Fruit fly (Drosophila melanogaster): ENCODE results near the gene CG7264.

CG7264 gene

DNA sequence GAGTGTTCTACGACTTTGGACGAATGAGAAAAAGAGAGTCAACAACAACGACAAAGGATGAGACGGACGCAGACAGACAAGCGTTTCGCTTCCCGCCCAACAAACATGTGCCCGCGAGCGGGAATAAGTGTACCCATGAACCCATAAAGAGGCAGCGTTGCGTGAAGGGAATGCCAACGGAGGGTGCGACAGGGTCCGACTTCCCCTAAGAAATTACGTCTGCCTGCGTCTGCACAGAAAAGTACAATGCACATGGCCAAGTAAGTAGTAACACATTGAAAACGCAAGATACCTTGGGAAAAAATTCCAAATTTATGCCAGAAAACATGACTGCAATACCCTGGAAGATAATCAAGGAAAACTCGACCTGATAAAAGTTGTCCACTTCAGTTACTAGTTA lies 2.4 kb downstream of the CG7264 start:
- TF ChIP-seq CG7045 (GFP tag; optimal IDR thresholded peaks at IDR 0.05) (no peak), ovo (GFP tag; optimal IDR thresholded peaks at IDR 0.05) (no peak), CG7101 (tag; optimal IDR thresholded peaks at IDR 0.05) (no peak), CG5204 (GFP tag; optimal IDR thresholded peaks at IDR 0.05) (no peak), tj (GFP tag; optimal IDR thresholded peaks at IDR 0.05) (no peak), toe (GFP tag; optimal IDR thresholded peaks at IDR 0.05) (no peak), pad (GFP tag; optimal IDR thresholded peaks at IDR 0.05) (no peak), cic (GFP tag; optimal IDR thresholded peaks at IDR 0.05) (no peak)

DNA sequence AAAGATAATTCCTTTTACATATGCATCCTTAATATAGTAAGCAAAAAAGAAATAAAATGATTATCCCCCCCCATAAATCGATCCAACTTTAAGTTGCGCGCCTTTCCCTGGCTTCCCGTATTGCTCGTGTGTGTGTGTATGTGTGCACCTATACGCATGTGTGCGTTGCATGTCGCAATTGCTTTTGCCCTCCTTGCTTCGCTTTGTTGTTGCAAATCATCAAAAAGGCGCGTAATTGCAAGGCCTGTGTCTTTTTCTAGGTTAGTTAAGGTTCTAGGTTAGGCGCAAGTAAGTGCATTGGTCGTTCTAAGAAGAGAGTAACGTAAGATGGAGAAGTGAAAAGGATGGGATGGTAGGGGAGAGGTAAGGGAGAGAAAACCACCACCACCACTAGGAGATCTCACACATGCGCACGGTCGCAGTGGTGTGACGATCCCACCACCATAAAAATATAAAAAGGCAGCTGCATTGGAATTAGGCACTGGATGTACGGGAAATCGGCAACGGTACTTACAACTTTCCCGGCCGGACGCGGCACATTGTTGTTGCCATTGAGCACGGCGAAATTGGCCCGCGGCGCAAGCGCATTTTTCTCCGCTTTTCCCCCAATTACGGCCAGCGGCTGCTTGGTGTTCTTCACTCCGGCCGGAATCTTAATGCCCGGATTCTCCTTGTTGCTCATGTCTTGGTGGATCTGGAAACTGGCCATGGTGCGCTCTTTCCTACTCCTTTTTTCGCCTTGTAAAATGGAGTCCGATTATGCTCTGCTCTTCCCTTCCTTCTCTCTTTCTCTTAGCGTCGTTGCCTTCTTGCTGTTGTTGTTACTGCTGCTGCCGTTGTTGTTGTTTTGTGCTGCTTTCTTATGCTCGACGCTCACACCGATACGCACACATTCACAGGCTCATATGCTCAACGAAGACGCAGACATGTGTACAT lies 3.8 kb downstream of the CG7264 start:
- TF ChIP-seq pad (GFP tag; optimal IDR thresholded peaks at IDR 0.05) = peak; percentile 7
- TF ChIP-seq CG11617 (GFP tag; optimal IDR thresholded peaks at IDR 0.05) = no peak

DNA sequence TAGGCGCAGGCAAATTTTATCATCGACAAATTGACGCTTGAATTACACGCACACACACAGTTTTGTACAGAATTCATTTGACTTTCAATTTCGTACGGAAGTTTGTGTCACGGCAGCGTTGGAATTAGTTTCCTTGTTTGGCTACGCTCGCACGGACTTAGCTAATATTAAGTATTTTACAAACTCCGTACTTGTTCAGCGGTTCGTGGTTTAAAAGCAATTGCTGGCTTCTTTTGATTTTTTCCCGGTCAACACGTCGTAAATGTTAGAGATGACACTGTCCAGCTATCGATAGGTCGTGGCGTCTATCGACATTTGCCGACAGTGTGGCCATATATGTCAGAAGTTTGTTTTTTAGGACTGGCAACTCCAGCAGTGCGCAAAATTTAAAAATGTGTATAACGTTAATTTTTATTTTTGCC lies 4.5 kb downstream of the CG7264 start, which contains the start of gene CycA:
CycA (minus strand) TSS at position 283 of the 422 bp plus-strand sequence.
- TF ChIP-seq CG14711 (tag; optimal IDR thresholded peaks at IDR 0.05) (no peak), CG7045 (GFP tag; optimal IDR thresholded peaks at IDR 0.05) (no peak), CG7101 (tag; optimal IDR thresholded peaks at IDR 0.05) (no peak), pad (GFP tag; optimal IDR thresholded peaks at IDR 0.05) (no peak), bab1 (GFP tag; optimal IDR thresholded peaks at IDR 0.05) (peak; percentile 31), kay (GFP tag; ENCODE audit: borderline replicate concordance) (no peak), toe (GFP tag; optimal IDR thresholded peaks at IDR 0.05) (no peak)

DNA sequence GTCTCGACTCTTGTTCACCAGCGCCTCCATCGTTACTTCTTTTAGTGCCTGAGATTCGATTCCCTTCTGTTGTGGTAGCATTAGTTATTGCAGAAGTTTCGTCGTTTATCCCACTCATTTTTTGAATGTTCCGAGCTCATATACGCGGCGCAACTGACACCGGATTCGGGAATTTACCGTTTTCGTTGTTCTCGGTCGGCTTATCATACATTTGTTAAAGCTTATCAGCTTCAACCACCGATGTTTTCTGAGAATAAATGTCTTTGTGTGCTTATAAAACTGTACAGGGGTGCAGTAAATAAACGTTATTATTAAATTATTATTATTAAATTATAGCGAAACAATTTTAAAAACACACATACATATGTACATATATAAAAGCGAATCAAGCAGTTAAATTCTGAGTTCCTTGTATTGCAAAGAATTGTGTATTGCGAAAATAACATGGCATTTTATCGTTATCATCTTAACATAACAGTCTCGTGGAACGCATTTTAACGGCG lies 7.8 kb downstream of the CG7264 start, which contains the start of gene CG43064:
CG43064 (minus strand) TSS at position 147 of the 503 bp plus-strand sequence.
- TF ChIP-seq CG12768 (GFP tag; optimal IDR thresholded peaks at IDR 0.05) (no peak), CG11617 (GFP tag; optimal IDR thresholded peaks at IDR 0.05) (no peak), CG7045 (GFP tag; optimal IDR thresholded peaks at IDR 0.05) (no peak), kay (GFP tag; ENCODE audit: borderline replicate concordance) (no peak), Mnt (GFP tag; optimal IDR thresholded peaks at IDR 0.05) (no peak), bab1 (GFP tag; optimal IDR thresholded peaks at IDR 0.05) (no peak), toe (GFP tag; optimal IDR thresholded peaks at IDR 0.05) (no peak), CG1620 (GFP tag; optimal IDR thresholded peaks at IDR 0.05) (no peak), Crg-1 (GFP tag; optimal IDR thresholded peaks at IDR 0.05) (no peak), pad (GFP tag; optimal IDR thresholded peaks at IDR 0.05) (no peak)

DNA sequence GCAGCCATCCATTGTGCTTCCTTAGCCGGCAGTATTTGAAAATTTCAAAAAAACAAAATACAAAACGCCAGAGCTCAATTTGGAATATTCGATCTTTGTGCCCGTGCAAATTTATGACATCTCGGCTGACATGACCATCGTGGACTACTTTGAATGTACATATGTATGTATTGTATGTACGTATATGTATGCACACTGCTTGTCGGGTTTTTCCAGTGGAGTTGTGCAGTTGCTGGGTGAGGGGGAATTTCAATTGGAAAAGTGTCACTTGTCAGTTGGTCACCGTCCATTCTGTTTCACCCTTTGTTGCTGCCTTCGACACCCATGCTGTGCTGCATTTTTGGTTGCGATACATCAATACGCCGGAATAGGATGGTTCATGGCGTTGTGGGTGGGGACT lies 18.9 kb downstream of the CG7264 start, which contains the start of gene CG12521:
CG12521 (minus strand) TSS at position 101 of the 400 bp plus-strand sequence.
- no peak for TF ChIP-seq CG5204 (GFP tag; optimal IDR thresholded peaks at IDR 0.05)
- peak; percentile 12 for TF ChIP-seq kay (GFP tag; ENCODE audit: borderline replicate concordance)

DNA sequence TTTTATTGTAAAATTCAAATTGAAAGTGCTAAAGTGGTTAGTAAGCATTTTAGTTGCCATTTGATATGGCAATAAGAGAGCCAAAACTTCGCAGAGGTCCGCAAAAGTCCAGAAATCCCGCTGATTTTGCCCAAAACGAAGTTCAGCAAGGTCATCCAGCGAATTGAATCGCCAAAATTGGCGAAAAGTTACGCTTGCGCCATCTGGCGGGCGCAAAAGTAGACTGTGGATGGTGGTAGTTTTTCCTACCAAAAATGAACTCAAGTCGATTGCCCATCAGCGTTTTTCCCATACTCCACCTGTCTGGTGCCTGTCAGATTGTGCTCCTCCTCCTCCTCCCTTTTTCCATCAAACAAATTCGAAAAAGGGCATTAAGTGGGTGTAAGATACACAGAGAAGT lies 24.1 kb downstream of the CG7264 start:
- TF ChIP-seq toe (GFP tag; optimal IDR thresholded peaks at IDR 0.05) (no peak), Hr96 (GFP tag; optimal IDR thresholded peaks at IDR 0.05) (no peak), tj (GFP tag; optimal IDR thresholded peaks at IDR 0.05) (no peak), CG5204 (GFP tag; optimal IDR thresholded peaks at IDR 0.05) (no peak), cnc (optimal IDR thresholded peaks at IDR 0.05) (no peak), pad (GFP tag; optimal IDR thresholded peaks at IDR 0.05) (no peak), ovo (GFP tag; optimal IDR thresholded peaks at IDR 0.05) (no peak)

DNA sequence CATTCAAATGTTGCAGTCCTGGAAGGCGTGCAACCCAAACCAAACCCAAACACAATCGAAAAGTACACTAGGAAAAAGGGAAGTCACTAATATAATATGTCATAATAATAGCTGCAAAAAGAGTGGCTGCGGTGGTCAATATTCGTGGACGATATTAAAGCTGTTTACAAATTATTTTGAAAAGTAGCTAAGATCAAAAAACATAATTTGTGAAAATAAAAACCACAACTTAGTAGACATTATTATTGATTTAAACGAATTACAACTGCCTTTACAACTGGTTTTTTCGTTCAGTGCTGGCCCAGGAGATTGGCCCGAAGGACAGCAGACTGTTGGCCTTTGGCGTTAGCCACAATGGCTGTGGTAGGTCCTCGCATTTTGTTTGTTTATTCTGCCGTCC lies 29.9 kb downstream of the CG7264 start:
- TF ChIP-seq CG7045 (GFP tag; optimal IDR thresholded peaks at IDR 0.05) (no peak), CG11617 (GFP tag; optimal IDR thresholded peaks at IDR 0.05) (no peak), CG33017 (tag; optimal IDR thresholded peaks at IDR 0.05) (no peak), kay (GFP tag; ENCODE audit: borderline replicate concordance) (no peak), CG12768 (GFP tag; optimal IDR thresholded peaks at IDR 0.05) (no peak), pad (GFP tag; optimal IDR thresholded peaks at IDR 0.05) (no peak), tj (GFP tag; optimal IDR thresholded peaks at IDR 0.05) (no peak), CG14711 (tag; optimal IDR thresholded peaks at IDR 0.05) (no peak), CG1620 (GFP tag; optimal IDR thresholded peaks at IDR 0.05) (no peak), toe (GFP tag; optimal IDR thresholded peaks at IDR 0.05) (no peak), Hr96 (GFP tag; optimal IDR thresholded peaks at IDR 0.05) (no peak), Crg-1 (GFP tag; optimal IDR thresholded peaks at IDR 0.05) (no peak)

DNA sequence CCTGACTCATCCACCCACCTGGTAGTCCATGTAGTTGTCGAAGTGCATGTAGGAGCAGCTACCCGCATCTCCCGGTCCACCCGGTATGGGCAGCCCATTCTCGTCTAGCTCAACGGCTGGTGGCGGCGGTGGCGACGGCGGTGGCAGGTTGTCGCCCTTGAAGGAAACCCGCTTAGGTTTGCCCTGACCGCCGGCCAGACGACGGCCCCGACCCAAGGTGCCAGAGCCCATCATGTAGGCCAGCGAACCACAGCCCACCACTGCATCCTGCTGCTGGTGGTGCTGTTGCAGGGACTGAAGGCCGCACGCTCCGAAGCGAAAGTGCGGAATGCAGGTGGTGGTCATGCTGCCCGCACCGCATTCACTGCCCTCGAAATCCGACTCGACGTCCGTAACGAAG lies 33.4 kb downstream of the CG7264 start:
- TF ChIP-seq CG1620 (GFP tag; optimal IDR thresholded peaks at IDR 0.05) = no peak
- no peak for TF ChIP-seq Clk (GFP tag; optimal IDR thresholded peaks at IDR 0.05)
- no peak for TF ChIP-seq cnc (optimal IDR thresholded peaks at IDR 0.05)
- no peak for TF ChIP-seq CG7101 (tag; optimal IDR thresholded peaks at IDR 0.05)
- no peak for TF ChIP-seq ovo (GFP tag; optimal IDR thresholded peaks at IDR 0.05)

Measured in whole organism, adult.